Fruit fly (Drosophila melanogaster) whole organism, embryonic: ENCODE data around the gene Sws1.

Experiments
- BEAF-32 ChIP-seq: fragments of 200-800 bp; sonication (Bioruptor generic); optimal IDR thresholded peaks from 3 replicates; lab custom pipeline; 2017; ENCODE audit warnings: missing biosample characterization, missing genetic modification characterization, mild to moderate bottlenecking, moderate library complexity, missing genetic modification reagents
- CG12659 ChIP-seq: fragments of 200-800 bp; sonication (Bioruptor generic); optimal IDR thresholded peaks from 3 replicates; lab custom pipeline; 2017; ENCODE audit warnings: mild to moderate bottlenecking, missing biosample characterization, missing genetic modification reagents, missing genetic modification characterization
- CG15479 ChIP-seq: fragments of 200-800 bp; sonication (Bioruptor generic); optimal IDR thresholded peaks from 3 replicates; lab custom pipeline; 2019; ENCODE audit warnings: missing biosample characterization, mild to moderate bottlenecking, missing genetic modification characterization, moderate library complexity
- CG1603 ChIP-seq: fragments of 200-800 bp; sonication (Bioruptor generic); optimal IDR thresholded peaks from 2 replicates; lab custom pipeline; 2019; ENCODE audit warnings: missing biosample characterization, mild to moderate bottlenecking, missing genetic modification characterization, moderate library complexity
- CG17186 ChIP-seq: fragments of 200-800 bp; sonication (Bioruptor generic); optimal IDR thresholded peaks from 3 replicates; lab custom pipeline; 2017; ENCODE audit warnings: missing biosample characterization, missing genetic modification reagents, missing genetic modification characterization
- CG18011 ChIP-seq: fragments of 200-800 bp; sonication (Bioruptor generic); optimal IDR thresholded peaks from 2 replicates; lab custom pipeline; 2017; ENCODE audit warnings: missing biosample characterization, missing genetic modification characterization, mild to moderate bottlenecking, moderate library complexity, missing genotype
- CG2116 ChIP-seq: fragments of 200-800 bp; sonication (Bioruptor generic); optimal IDR thresholded peaks from 3 replicates; lab custom pipeline; 2018; ENCODE audit warnings: missing biosample characterization, mild to moderate bottlenecking, missing genetic modification characterization
- CG30403 ChIP-seq: fragments of 200-800 bp; sonication (Bioruptor generic); optimal IDR thresholded peaks from 3 replicates; lab custom pipeline; 2016; ENCODE audit warnings: missing biosample characterization, missing genetic modification characterization
- CG34224 ChIP-seq: fragments of 200-800 bp; sonication (Bioruptor generic); IDR thresholded peaks from 3 replicates; pipeline ENCODE4 v1.3.6; 2022; ENCODE audit warnings: missing biosample characterization, missing genetic modification characterization; ENCODE audit not compliant: partially characterized antibody
- CG7556 ChIP-seq: fragments of 200-800 bp; sonication (Bioruptor generic); optimal IDR thresholded peaks from 2 replicates; lab custom pipeline; 2017; ENCODE audit warnings: missing biosample characterization, mild to moderate bottlenecking, missing genetic modification characterization
- CG8944 ChIP-seq: fragments of 200-800 bp; sonication (Bioruptor generic); optimal IDR thresholded peaks from 3 replicates; lab custom pipeline; 2016; ENCODE audit warnings: missing biosample characterization, missing genetic modification characterization
- CTCF ChIP-seq: fragments of 200-800 bp; sonication (Bioruptor generic); optimal IDR thresholded peaks from 2 replicates; lab custom pipeline; 2017; ENCODE audit warnings: missing biosample characterization, mild to moderate bottlenecking, missing genetic modification characterization, moderate library complexity
- Dp ChIP-seq: fragments of 200-800 bp; sonication (Bioruptor generic); optimal IDR thresholded peaks from 2 replicates; lab custom pipeline; 2018; ENCODE audit warnings: missing biosample characterization, mild to moderate bottlenecking, missing genetic modification characterization, moderate library complexity
- HHEX ChIP-seq: fragments of 200-800 bp; sonication (Bioruptor generic); optimal IDR thresholded peaks from 3 replicates; lab custom pipeline; 2017; ENCODE audit warnings: missing biosample characterization, mild to moderate bottlenecking, missing genetic modification characterization, missing genetic modification reagents
- MESR4 ChIP-seq: fragments of 200-800 bp; sonication (Bioruptor generic); optimal IDR thresholded peaks from 2 replicates; lab custom pipeline; 2018; ENCODE audit warnings: missing biosample characterization, mild to moderate bottlenecking, missing genetic modification characterization, moderate library complexity
- Oli ChIP-seq: fragments of 200-800 bp; sonication (Bioruptor generic); optimal IDR thresholded peaks from 2 replicates; lab custom pipeline; 2018; ENCODE audit warnings: missing biosample characterization, mild to moderate bottlenecking, missing genetic modification characterization, moderate library complexity
- Sox100B ChIP-seq: fragments of 200-800 bp; sonication (Bioruptor generic); optimal IDR thresholded peaks from 3 replicates; lab custom pipeline; 2018; ENCODE audit warnings: missing biosample characterization, mild to moderate bottlenecking, missing genetic modification characterization
- Tbp ChIP-seq: fragments of >200 bp; optimal IDR thresholded peaks from 2 replicates; lab custom pipeline; 2018; ENCODE audit warnings: missing biosample characterization, missing genetic modification characterization
- YL-1 ChIP-seq: fragments of 200-800 bp; sonication (Bioruptor generic); optimal IDR thresholded peaks from 3 replicates; lab custom pipeline; 2017; ENCODE audit warnings: missing biosample characterization, mild to moderate bottlenecking, missing genetic modification characterization
- bsh ChIP-seq, 2 experiments: fragments of 200-800 bp; sonication (Bioruptor generic); optimal IDR thresholded peaks; 2 replicates each; lab custom pipeline; 2017 to 2018; ENCODE audit warnings: mild to moderate bottlenecking in 2 of 2, missing biosample characterization in 2 of 2, missing genetic modification characterization in 2 of 2, moderate library complexity in 1 of 2
- croc ChIP-seq: fragments of 200-800 bp; sonication (Bioruptor generic); conservative IDR thresholded peaks from 3 replicates; pipeline ENCODE4 v1.3.6; 2022; ENCODE audit warnings: missing biosample characterization, missing genetic modification characterization
- dati ChIP-seq: fragments of 200-800 bp; sonication (Bioruptor generic); IDR thresholded peaks from 2 replicates; pipeline ENCODE4 v1.3.6; 2022; ENCODE audit warnings: missing biosample characterization, missing genetic modification characterization
- dm ChIP-seq: fragments of 200-800 bp; sonication (Bioruptor generic); optimal IDR thresholded peaks from 3 replicates; lab custom pipeline; 2016; ENCODE audit warnings: missing biosample characterization, missing genetic modification characterization
- gfzf ChIP-seq: fragments of 200-800 bp; sonication (Bioruptor generic); optimal IDR thresholded peaks from 2 replicates; lab custom pipeline; 2016; ENCODE audit warnings: missing biosample characterization, mild to moderate bottlenecking, missing genetic modification characterization, moderate library complexity
- insv ChIP-seq, 2 experiments: fragments of 200-800 bp; sonication (Bioruptor generic); optimal IDR thresholded peaks; 3 replicates each; lab custom pipeline; 2016 to 2018; ENCODE audit warnings: missing biosample characterization in 2 of 2, missing genetic modification characterization in 2 of 2
- kay ChIP-seq: fragments of 200-800 bp; sonication (Bioruptor generic); optimal IDR thresholded peaks from 2 replicates; lab custom pipeline; 2016; ENCODE audit warnings: missing biosample characterization, missing genetic modification characterization
- lilli ChIP-seq: fragments of 200-800 bp; sonication (Bioruptor generic); optimal IDR thresholded peaks from 3 replicates; lab custom pipeline; 2016; ENCODE audit warnings: missing biosample characterization, missing genetic modification characterization
- lola ChIP-seq, 3 experiments: fragments of >200 bp in 2 of 3; fragments of 200-800 bp in 1 of 3; sonication (Bioruptor generic) in 1 of 3; optimal IDR thresholded peaks; 2 replicates each; lab custom pipeline; 2017 to 2019; ENCODE audit warnings: missing biosample characterization in 3 of 3, missing genetic modification characterization in 3 of 3, mild to moderate bottlenecking in 1 of 3, moderate library complexity in 1 of 3
- nerfin-1 ChIP-seq: fragments of 200-800 bp; sonication (Bioruptor generic); optimal IDR thresholded peaks from 3 replicates; lab custom pipeline; 2019; ENCODE audit warnings: missing biosample characterization, mild to moderate bottlenecking, missing genetic modification characterization, moderate library complexity
- phol ChIP-seq: fragments of 200-800 bp; sonication (Bioruptor generic); optimal IDR thresholded peaks from 3 replicates; lab custom pipeline; 2018; ENCODE audit warnings: missing biosample characterization, mild to moderate bottlenecking, missing genetic modification characterization, moderate library complexity
- pros ChIP-seq: fragments of 200-800 bp; sonication (Bioruptor generic); optimal IDR thresholded peaks from 3 replicates; lab custom pipeline; 2019; ENCODE audit warnings: missing biosample characterization, mild to moderate bottlenecking, missing genetic modification characterization, moderate library complexity
- pzg ChIP-seq: fragments of 200-800 bp; sonication (Bioruptor generic); optimal IDR thresholded peaks from 3 replicates; lab custom pipeline; 2018; ENCODE audit warnings: missing biosample characterization, mild to moderate bottlenecking, missing genetic modification characterization, moderate library complexity
- sd ChIP-seq: fragments of 200-800 bp; sonication (Bioruptor generic); optimal IDR thresholded peaks from 3 replicates; lab custom pipeline; 2018; ENCODE audit warnings: missing biosample characterization, mild to moderate bottlenecking, missing genetic modification characterization, moderate library complexity
- sens ChIP-seq: fragments of 200-800 bp; sonication (Bioruptor generic); peaks from one replicate; lab custom pipeline; 2016; ENCODE audit warnings: missing biosample characterization, missing genetic modification characterization
- slp2 ChIP-seq: fragments of 200-800 bp; sonication (Bioruptor generic); optimal IDR thresholded peaks from 2 replicates; lab custom pipeline; 2016; ENCODE audit warnings: missing biosample characterization, missing genetic modification characterization
- sug ChIP-seq: fragments of 200-800 bp; optimal IDR thresholded peaks from 2 replicates; lab custom pipeline; 2019; ENCODE audit warnings: missing biosample characterization, mild to moderate bottlenecking, missing genetic modification characterization, moderate library complexity
- tll ChIP-seq, 2 experiments: fragments of 200-800 bp in 1 of 2; fragments of >200 bp in 1 of 2; sonication (Bioruptor generic) in 1 of 2; optimal IDR thresholded peaks; 2 replicates each; lab custom pipeline; 2017 to 2019; ENCODE audit warnings: missing biosample characterization in 2 of 2, missing genetic modification characterization in 2 of 2, mild to moderate bottlenecking in 1 of 2, moderate library complexity in 1 of 2
- z ChIP-seq: fragments of 200-800 bp; sonication (Bioruptor generic); IDR thresholded peaks from 3 replicates; pipeline ENCODE4 v1.3.6; 2022; ENCODE audit warnings: missing biosample characterization, missing genetic modification characterization
- zen ChIP-seq: fragments of 200-800 bp; sonication (Bioruptor generic); optimal IDR thresholded peaks from 3 replicates; lab custom pipeline; 2018; ENCODE audit warnings: missing biosample characterization, mild to moderate bottlenecking, missing genetic modification characterization, moderate library complexity
- zf30C ChIP-seq: fragments of 200-800 bp; sonication (Bioruptor generic); optimal IDR thresholded peaks from 3 replicates; lab custom pipeline; 2018; ENCODE audit warnings: missing biosample characterization, mild to moderate bottlenecking, missing genetic modification characterization

Sws1 gene

dm6 chr2L:2579669-2580351 is 5.0 kb upstream of the Sws1 start, which contains the start of the genes ND-B17.2 and Arpc5 (continued):
- TF ChIP-seq kay (GFP tag; lab: Kevin White, UChicago), result peak; percentile 73
- peak; percentile 32 for TF ChIP-seq sug
- TF ChIP-seq nerfin-1 (tag; lab: Kevin White, UChicago), result peak; percentile 42
- TF ChIP-seq MESR4 (GFP tag; lab: Kevin White, UChicago), result peak; percentile 29
- TF ChIP-seq zen, result peak; percentile 39
- TF ChIP-seq CG7556 (GFP tag; lab: Kevin White, UChicago), result no peak
- TF ChIP-seq CG1603 (tag; lab: Kevin White, UChicago), result peak; percentile 59
- TF ChIP-seq insv (GFP tag; optimal IDR thresholded peaks at IDR 0.05; lab: Kevin White, UChicago), result peak in 1 of 2 experiments; percentile 75
- peak; percentile 23 for TF ChIP-seq CG2116 (GFP tag; lab: Kevin White, UChicago)
- peak in 1 of 3 experiments; percentile 23 for TF ChIP-seq lola (GFP tag; optimal IDR thresholded peaks at IDR 0.05; lab: Kevin White, UChicago)
- TF ChIP-seq CG8944 (GFP tag; lab: Kevin White, UChicago), result no peak
- peak; percentile 19 for TF ChIP-seq CG30403
- peak; percentile 42 for TF ChIP-seq BEAF-32 (GFP tag; lab: Kevin White, UChicago)
- TF ChIP-seq YL-1 (GFP tag; lab: Kevin White, UChicago), result peak; percentile 73
- peak; percentile 32 for TF ChIP-seq lilli (GFP tag; lab: Kevin White, UChicago)
- peak; percentile 52 for TF ChIP-seq CG12659 (GFP tag; lab: Kevin White, UChicago)
- no peak for TF ChIP-seq bsh (GFP tag; optimal IDR thresholded peaks at IDR 0.05; lab: Kevin White, UChicago)
- peak; percentile 74 for TF ChIP-seq pzg
- peak; percentile 90 for TF ChIP-seq gfzf (GFP tag; lab: Kevin White, UChicago)
- peak; percentile 51 for TF ChIP-seq phol (tag; lab: Kevin White, UChicago)
- peak; percentile 84 for TF ChIP-seq sens (GFP tag; lab: Kevin White, UChicago)
- TF ChIP-seq CG18011 (GFP tag; lab: Kevin White, UChicago), result peak; percentile 26
- no peak for TF ChIP-seq Oli (tag; lab: Kevin White, UChicago)
- TF ChIP-seq Dp (GFP tag; lab: Kevin White, UChicago), result peak; percentile 34
- TF ChIP-seq CG17186 (GFP tag; lab: Kevin White, UChicago), result peak; percentile 70
- TF ChIP-seq Tbp (GFP tag; lab: Kevin White, UChicago), result no peak
- no peak for TF ChIP-seq slp2 (GFP tag; lab: Kevin White, UChicago)
- TF ChIP-seq dm (GFP tag; lab: Kevin White, UChicago), result peak; percentile 11
- no peak for TF ChIP-seq croc (GFP tag; lab: Robert Waterston, UW)
- TF ChIP-seq CTCF (GFP tag; lab: Kevin White, UChicago), result peak; percentile 57

dm6 chr2L:2577361-2577737 is 2.5 kb upstream of the Sws1 start, which contains the start of gene Elba2:
Gene Elba2 (plus strand): TSS chr2L:2577687.
- TF ChIP-seq nerfin-1 (tag; lab: Kevin White, UChicago) (peak; percentile 95), tll (GFP tag; optimal IDR thresholded peaks at IDR 0.05; lab: Kevin White, UChicago) (peak in 1 of 2 experiments; percentile 36), CG15479 (peak; percentile 44), HHEX (GFP tag; lab: Kevin White, UChicago) (no peak), CG34224 (GFP tag; lab: Robert Waterston, UW) (no peak), insv (GFP tag; optimal IDR thresholded peaks at IDR 0.05; lab: Kevin White, UChicago) (peak in 1 of 2 experiments; percentile 57), Sox100B (GFP tag; lab: Kevin White, UChicago) (no peak), zen (peak; percentile 63), sens (GFP tag; lab: Kevin White, UChicago) (peak; percentile 11), z (GFP tag; lab: Robert Waterston, UW) (peak; percentile 68; the same call in 1 of the 3 replicates), dati (GFP tag; lab: Robert Waterston, UW) (no peak), zf30C (GFP tag; lab: Kevin White, UChicago) (peak; percentile 57), sd (tag; lab: Kevin White, UChicago) (peak; percentile 13), pros (peak; percentile 56)
